Worm (Caenorhabditis elegans) whole organism, L1 larva: ENCODE measurements around the gene Y55F3BR.1.

Source experiments
- C04F5.9 ChIP-seq: sonication (generic microtip); optimal IDR thresholded peaks from 2 replicates; lab custom pipeline; 2016; ENCODE audit warnings: missing genetic modification characterization, missing compliant biosample characterization
- C16A3.4 ChIP-seq: fragments of 150-350 bp; optimal IDR thresholded peaks from 2 replicates; lab custom pipeline; 2014; ENCODE audit warnings: missing biosample characterization, missing genetic modification characterization
- F16B12.6 ChIP-seq: fragments of 150-350 bp; optimal IDR thresholded peaks from 2 replicates; lab custom pipeline; 2014; ENCODE audit warnings: missing biosample characterization, missing genetic modification characterization
- aly-2 ChIP-seq: fragments of 150-350 bp; optimal IDR thresholded peaks from 2 replicates; lab custom pipeline; 2014; ENCODE audit warnings: missing biosample characterization, missing genetic modification characterization
- ama-1 ChIP-seq: fragments of 150-350 bp; optimal IDR thresholded peaks from 2 replicates; lab custom pipeline; 2014
- blmp-1 ChIP-seq: fragments of 150-350 bp; optimal IDR thresholded peaks from 2 replicates; lab custom pipeline; 2014; ENCODE audit warnings: missing biosample characterization, missing genetic modification characterization
- ceh-8 ChIP-seq: fragments of 200-800 bp; sonication (Bioruptor generic); optimal IDR thresholded peaks from 2 replicates; lab custom pipeline; 2018; ENCODE audit warnings: mild to moderate bottlenecking, missing genetic modification characterization, moderate library complexity, missing compliant biosample characterization
- ceh-82 ChIP-seq, 3 experiments: fragments of 150-350 bp in 1 of 3; sonication (generic microtip) in 2 of 3; optimal IDR thresholded peaks; 2 replicates each; lab custom pipeline; 2014 to 2017; ENCODE audit warnings: missing biosample characterization in 3 of 3, missing genetic modification characterization in 3 of 3
- dpl-1 ChIP-seq, 3 experiments: fragments of 150-350 bp in 2 of 3; sonication (generic microtip) in 1 of 3; optimal IDR thresholded peaks; 2 replicates each; lab custom pipeline; 2014 to 2017; ENCODE audit warnings: missing biosample characterization in 3 of 3, missing genetic modification characterization in 3 of 3, missing genetic modification reagents in 3 of 3
- dsc-1 ChIP-seq: sonication (generic microtip); optimal IDR thresholded peaks from 2 replicates; lab custom pipeline; 2016; ENCODE audit warnings: mild to moderate bottlenecking, missing genetic modification characterization, missing compliant biosample characterization
- efl-1 ChIP-seq, 4 experiments: fragments of 150-350 bp; optimal IDR thresholded peaks in 3 of 4; peaks in 1 of 4; 1 replicate in 1 of 4; 2 replicates in 3 of 4; lab custom pipeline; 2014; ENCODE audit warnings: missing biosample characterization in 2 of 4, missing genetic modification characterization in 2 of 4, missing genetic modification reagents in 2 of 4
- egl-13 ChIP-seq: sonication (generic microtip); optimal IDR thresholded peaks from 2 replicates; lab custom pipeline; 2016; ENCODE audit warnings: missing genotype, missing genetic modification reagents, missing genetic modification characterization, missing compliant biosample characterization
- egl-27 ChIP-seq, 2 experiments: fragments of 150-350 bp in 1 of 2; sonication (generic microtip); optimal IDR thresholded peaks; 3 replicates each; lab custom pipeline; 2017 to 2018; ENCODE audit warnings: missing biosample characterization in 2 of 2, missing genetic modification characterization in 2 of 2, missing genetic modification reagents in 2 of 2
- elt-3 ChIP-seq, 6 experiments: fragments of 150-350 bp in 1 of 6; sonication (generic microtip); optimal IDR thresholded peaks; 2 replicates each; lab custom pipeline; 2017 to 2018; ENCODE audit warnings: missing biosample characterization in 6 of 6, missing genetic modification characterization in 6 of 6, inconsistent platforms in 1 of 6
- fkh-4 ChIP-seq: sonication (generic microtip); optimal IDR thresholded peaks from 2 replicates; lab custom pipeline; 2016; ENCODE audit warnings: missing compliant biosample characterization, missing genetic modification characterization, borderline replicate concordance
- fkh-8 ChIP-seq: sonication (generic microtip); optimal IDR thresholded peaks from 2 replicates; lab custom pipeline; 2016; ENCODE audit warnings: mild to moderate bottlenecking, missing genetic modification characterization, missing compliant biosample characterization
- fos-1 ChIP-seq: fragments of 150-350 bp; optimal IDR thresholded peaks from 2 replicates; lab custom pipeline; 2014; ENCODE audit warnings: missing biosample characterization, missing genetic modification characterization
- grh-1 ChIP-seq: fragments of 200-800 bp; sonication (Bioruptor generic); IDR thresholded peaks from 2 replicates; pipeline ENCODE4 v1.3.6; 2022; ENCODE audit warnings: missing genetic modification reagents, missing genetic modification characterization, missing compliant biosample characterization
- hlh-4 ChIP-seq: sonication (generic microtip); optimal IDR thresholded peaks from 2 replicates; lab custom pipeline; 2016; ENCODE audit warnings: mild to moderate bottlenecking, missing genetic modification characterization, missing compliant biosample characterization
- hpl-2 ChIP-seq: fragments of 150-350 bp; optimal IDR thresholded peaks from 2 replicates; lab custom pipeline; 2014; ENCODE audit warnings: missing biosample characterization, missing genetic modification reagents, missing genetic modification characterization
- irx-1 ChIP-seq: sonication (generic microtip); optimal IDR thresholded peaks from 2 replicates; lab custom pipeline; 2016; ENCODE audit warnings: missing genetic modification characterization, missing compliant biosample characterization
- isw-1 ChIP-seq: fragments of 200-800 bp; sonication (Bioruptor generic); IDR thresholded peaks from 2 replicates; pipeline ENCODE4 v1.3.6; 2022; ENCODE audit warnings: missing genetic modification characterization, missing compliant biosample characterization
- lin-13 ChIP-seq: fragments of 150-350 bp; optimal IDR thresholded peaks from 2 replicates; lab custom pipeline; 2014; ENCODE audit warnings: missing biosample characterization, missing genetic modification reagents, missing genetic modification characterization
- lin-15B ChIP-seq: fragments of 150-350 bp; sonication (generic microtip); optimal IDR thresholded peaks from 3 replicates; lab custom pipeline; 2014; ENCODE audit warnings: missing biosample characterization, missing genetic modification characterization
- lin-35 ChIP-seq, 2 experiments: fragments of 150-350 bp; optimal IDR thresholded peaks; 2 replicates each; lab custom pipeline; 2014; ENCODE audit warnings: missing biosample characterization in 2 of 2, missing genetic modification characterization in 2 of 2, missing genetic modification reagents in 2 of 2
- lin-39 ChIP-seq: fragments of 150-350 bp; optimal IDR thresholded peaks from 2 replicates; lab custom pipeline; 2014; ENCODE audit warnings: missing biosample characterization, missing genetic modification reagents, missing genetic modification characterization
- lsy-2 ChIP-seq, 2 experiments: fragments of 150-350 bp; optimal IDR thresholded peaks; 2 replicates each; lab custom pipeline; 2014; ENCODE audit warnings: missing biosample characterization in 2 of 2, missing genetic modification characterization in 2 of 2
- mep-1 ChIP-seq: fragments of 150-350 bp; optimal IDR thresholded peaks from 2 replicates; lab custom pipeline; 2014; ENCODE audit warnings: missing biosample characterization, missing genetic modification characterization
- nhr-11 ChIP-seq: fragments of 150-350 bp; optimal IDR thresholded peaks from 2 replicates; lab custom pipeline; 2014; ENCODE audit warnings: missing biosample characterization, missing genetic modification characterization
- nhr-12 ChIP-seq: sonication (generic microtip); optimal IDR thresholded peaks from 2 replicates; lab custom pipeline; 2017; ENCODE audit warnings: missing biosample characterization, missing genetic modification characterization
- nhr-19 ChIP-seq: fragments of 200-800 bp; sonication (Bioruptor generic); conservative IDR thresholded peaks from 2 replicates; pipeline ENCODE4 v1.3.6; 2022; ENCODE audit warnings: missing genetic modification characterization, missing compliant biosample characterization
- nhr-20 ChIP-seq: sonication (generic microtip); optimal IDR thresholded peaks from 2 replicates; lab custom pipeline; 2016; ENCODE audit warnings: mild to moderate bottlenecking, missing genetic modification characterization, missing compliant biosample characterization
- nhr-47 ChIP-seq: sonication (generic microtip); optimal IDR thresholded peaks from 2 replicates; lab custom pipeline; 2016; ENCODE audit warnings: mild to moderate bottlenecking, missing genetic modification characterization, moderate library complexity, missing compliant biosample characterization
- nhr-71 ChIP-seq: sonication (generic microtip); optimal IDR thresholded peaks from 2 replicates; lab custom pipeline; 2016; ENCODE audit warnings: mild to moderate bottlenecking, missing genetic modification characterization, moderate library complexity, missing compliant biosample characterization
- nhr-77 ChIP-seq: fragments of 150-350 bp; optimal IDR thresholded peaks from 2 replicates; lab custom pipeline; 2014; ENCODE audit warnings: missing biosample characterization, missing genetic modification characterization
- nhr-85 ChIP-seq: sonication (generic microtip); peaks from one replicate; lab custom pipeline; 2016; ENCODE audit warnings: missing genetic modification characterization, inconsistent platforms, missing compliant biosample characterization
- nhr-90 ChIP-seq: sonication (generic microtip); optimal IDR thresholded peaks from 2 replicates; lab custom pipeline; 2016; ENCODE audit warnings: mild to moderate bottlenecking, missing genetic modification characterization, missing compliant biosample characterization; ENCODE audit not compliant: poor library complexity
- pax-3 ChIP-seq: fragments of 200-800 bp; sonication (Bioruptor generic); optimal IDR thresholded peaks from 2 replicates; lab custom pipeline; 2018; ENCODE audit warnings: mild to moderate bottlenecking, missing genetic modification characterization, moderate library complexity, missing compliant biosample characterization
- rnt-1 ChIP-seq: sonication (generic microtip); optimal IDR thresholded peaks from 2 replicates; lab custom pipeline; 2016; ENCODE audit warnings: mild to moderate bottlenecking, missing genetic modification characterization, moderate library complexity, missing compliant biosample characterization
- skn-1 ChIP-seq: fragments of 150-350 bp; optimal IDR thresholded peaks from 2 replicates; lab custom pipeline; 2014; ENCODE audit warnings: missing biosample characterization, missing genetic modification characterization
- snpc-4 ChIP-seq: fragments of 150-350 bp; optimal IDR thresholded peaks from 2 replicates; lab custom pipeline; 2014; ENCODE audit warnings: missing biosample characterization, missing genetic modification characterization
- snu-23 ChIP-seq: sonication (generic microtip); optimal IDR thresholded peaks from 2 replicates; lab custom pipeline; 2016; ENCODE audit warnings: missing genetic modification characterization, missing compliant biosample characterization
- sptf-1 ChIP-seq: fragments of 150-350 bp; optimal IDR thresholded peaks from 2 replicates; lab custom pipeline; 2014; ENCODE audit warnings: missing biosample characterization, missing genetic modification characterization
- sup-37 ChIP-seq: fragments of 200-800 bp; sonication (Bioruptor generic); optimal IDR thresholded peaks from 2 replicates; lab custom pipeline; 2018; ENCODE audit warnings: mild to moderate bottlenecking, missing genetic modification characterization, missing compliant biosample characterization
- swsn-7 ChIP-seq: sonication (generic microtip); optimal IDR thresholded peaks from 2 replicates; lab custom pipeline; 2016; ENCODE audit warnings: missing genetic modification characterization, missing compliant biosample characterization
- tbx-2 ChIP-seq: sonication (generic microtip); optimal IDR thresholded peaks from 2 replicates; lab custom pipeline; 2016; ENCODE audit warnings: missing genetic modification characterization, missing compliant biosample characterization
- tlp-1 ChIP-seq: fragments of 150-350 bp; optimal IDR thresholded peaks from 2 replicates; lab custom pipeline; 2014; ENCODE audit warnings: missing biosample characterization, missing genetic modification characterization
- unc-130 ChIP-seq: fragments of 150-350 bp; optimal IDR thresholded peaks from 2 replicates; lab custom pipeline; 2017; ENCODE audit warnings: missing biosample characterization, missing genetic modification characterization, inconsistent platforms
- unc-30 ChIP-seq: sonication (generic microtip); optimal IDR thresholded peaks from 2 replicates; lab custom pipeline; 2017; ENCODE audit warnings: missing biosample characterization, missing genetic modification characterization
- xbp-1 ChIP-seq: sonication (generic microtip); optimal IDR thresholded peaks from 2 replicates; lab custom pipeline; 2016; ENCODE audit warnings: missing genetic modification characterization, missing compliant biosample characterization

Y55F3BR.1 gene

ce11 chrIV:874677-875076, at the start of gene Y55F3BR.1:
Gene Y55F3BR.1, plus strand, starts transcription at chrIV:874791.
- no peak for TF ChIP-seq nhr-12 (tag; lab: Kevin White, UChicago)
- TF ChIP-seq rnt-1 (tag; lab: Kevin White, UChicago): peak; percentile 79
- TF ChIP-seq sup-37 (GFP tag; lab: Kevin White, UChicago): no peak
- TF ChIP-seq dpl-1 (GFP tag; optimal IDR thresholded peaks at IDR 0.05; lab: Kevin White, UChicago): peak; percentile 96 to 98 (median 97)
- TF ChIP-seq xbp-1 (tag; lab: Kevin White, UChicago): peak; percentile 53
- TF ChIP-seq ceh-82 (tag; optimal IDR thresholded peaks at IDR 0.05; lab: Kevin White, UChicago): peak; percentile 42 to 80 (median 49)
- peak; percentile 55 for TF ChIP-seq C04F5.9 (tag; lab: Kevin White, UChicago)
- peak; percentile 75 for TF ChIP-seq nhr-85 (tag; lab: Kevin White, UChicago)
- TF ChIP-seq tbx-2 (tag; lab: Kevin White, UChicago): peak; percentile 62
- TF ChIP-seq blmp-1 (tag; lab: Kevin White, UChicago): peak; percentile 47
- TF ChIP-seq snu-23: peak; percentile 71
- peak in 1 of 6 experiments; percentile 22 for TF ChIP-seq elt-3 (tag; optimal IDR thresholded peaks at IDR 0.05; lab: Kevin White, UChicago)
- TF ChIP-seq fos-1 (tag; lab: Kevin White, UChicago): peak; percentile 63
- no peak for TF ChIP-seq hpl-2
- TF ChIP-seq unc-30 (tag; lab: Kevin White, UChicago): no peak
- TF ChIP-seq isw-1: peak; percentile 44; the same call in 1 of the 2 replicates
- peak; percentile 34 for TF ChIP-seq F16B12.6
- TF ChIP-seq tlp-1 (tag; lab: Kevin White, UChicago): no peak
- peak; percentile 38 for TF ChIP-seq irx-1 (tag; lab: Kevin White, UChicago)
- peak; percentile 40 for TF ChIP-seq skn-1 (tag; lab: Kevin White, UChicago)
- peak; percentile 33 for TF ChIP-seq nhr-77 (tag; lab: Kevin White, UChicago)
- TF ChIP-seq unc-130 (tag; lab: Kevin White, UChicago): no peak
- no peak for TF ChIP-seq sptf-1 (tag; lab: Kevin White, UChicago)
- no peak for TF ChIP-seq hlh-4 (tag; lab: Kevin White, UChicago)
- TF ChIP-seq egl-27 (tag; optimal IDR thresholded peaks at IDR 0.05; lab: Kevin White, UChicago): no peak
- peak; percentile 80 for TF ChIP-seq nhr-71
- TF ChIP-seq fkh-4: peak; percentile 22
- TF ChIP-seq fkh-8 (tag; lab: Kevin White, UChicago): peak; percentile 43
- peak; percentile 75 for TF ChIP-seq mep-1 (tag; lab: Kevin White, UChicago)
- peak; percentile 77 to 85 for TF ChIP-seq lsy-2 (tag; optimal IDR thresholded peaks at IDR 0.05; lab: Kevin White, UChicago)
- peak; percentile 98 to 99 for TF ChIP-seq efl-1 (optimal IDR thresholded peaks at IDR 0.05; lab: Kevin White, UChicago)
- TF ChIP-seq efl-1 (GFP tag; optimal IDR thresholded peaks at IDR 0.05 in 1 of 2; lab: Kevin White, UChicago): peak; percentile 97 to 100
- TF ChIP-seq grh-1 (GFP tag; lab: Robert Waterston, UW): no peak; the same call in 1 of the 2 replicates
- TF ChIP-seq swsn-7: peak; percentile 53
- TF ChIP-seq lin-13 (GFP tag; lab: Kevin White, UChicago): peak; percentile 75
- peak; percentile 72 for TF ChIP-seq dsc-1
- TF ChIP-seq ceh-8 (GFP tag; lab: Kevin White, UChicago): no peak
- TF ChIP-seq nhr-90 (tag; lab: Kevin White, UChicago): peak; percentile 54
- TF ChIP-seq lin-15B: peak; percentile 77
- peak; percentile 35 for TF ChIP-seq aly-2 (tag; lab: Kevin White, UChicago)
- peak; percentile 51 for TF ChIP-seq lin-39
- TF ChIP-seq C16A3.4 (tag; lab: Kevin White, UChicago): peak; percentile 52
- TF ChIP-seq lin-35 (GFP tag; optimal IDR thresholded peaks at IDR 0.05; lab: Kevin White, UChicago): peak; percentile 98 to 99
- TF ChIP-seq nhr-20 (tag; lab: Kevin White, UChicago): peak; percentile 24
- peak; percentile 67 for TF ChIP-seq nhr-19 (GFP tag; lab: Robert Waterston, UW)
- peak; percentile 76 for TF ChIP-seq nhr-47 (tag; lab: Kevin White, UChicago)
- TF ChIP-seq snpc-4 (tag; lab: Kevin White, UChicago): peak; percentile 77
- peak; percentile 17 for TF ChIP-seq pax-3 (tag; lab: Kevin White, UChicago)
- TF ChIP-seq nhr-11 (tag; lab: Kevin White, UChicago): no peak
- no peak for TF ChIP-seq ama-1
- no peak for TF ChIP-seq egl-13 (tag; lab: Kevin White, UChicago)
